Fruit fly (Drosophila melanogaster) whole organism, prepupa: ENCODE results near the gene Shmt.

Source experiments
- Blimp-1 ChIP-seq: fragments of 200-800 bp; sonication (Bioruptor generic); optimal IDR thresholded peaks from 3 replicates; lab custom pipeline; 2017; ENCODE audit warnings: missing biosample characterization, missing genetic modification characterization, mild to moderate bottlenecking, moderate library complexity, missing genetic modification reagents
- CG10631 ChIP-seq: fragments of 200-800 bp; sonication (Bioruptor generic); optimal IDR thresholded peaks from 2 replicates; lab custom pipeline; 2016; ENCODE audit warnings: missing biosample characterization, missing genetic modification characterization
- CG10669 ChIP-seq: fragments of 200-800 bp; sonication (Bioruptor generic); optimal IDR thresholded peaks from 3 replicates; lab custom pipeline; 2018; ENCODE audit warnings: missing biosample characterization, mild to moderate bottlenecking, missing genetic modification characterization, moderate library complexity
- CG11294 ChIP-seq: fragments of 200-800 bp; sonication (Bioruptor generic); IDR thresholded peaks from 2 replicates; pipeline ENCODE4 v1.3.6; 2022; ENCODE audit warnings: missing biosample characterization, missing genetic modification characterization
- CG11762 ChIP-seq: fragments of 200-800 bp; sonication (Bioruptor generic); optimal IDR thresholded peaks from 3 replicates; lab custom pipeline; 2016; ENCODE audit warnings: missing biosample characterization, missing genetic modification characterization; ENCODE audit not compliant: insufficient read depth
- CG11902 ChIP-seq: fragments of 200-800 bp; sonication (Bioruptor generic); optimal IDR thresholded peaks from 3 replicates; lab custom pipeline; 2016; ENCODE audit warnings: missing biosample characterization, missing genetic modification characterization
- CG15336 ChIP-seq: fragments of 200-800 bp; sonication (Bioruptor generic); IDR thresholded peaks from 2 replicates; pipeline ENCODE4 v1.3.6; 2022; ENCODE audit warnings: missing biosample characterization, missing genetic modification characterization
- CG16779 ChIP-seq: fragments of 200-800 bp; sonication (Bioruptor generic); optimal IDR thresholded peaks from 3 replicates; lab custom pipeline; 2017; ENCODE audit warnings: missing biosample characterization, mild to moderate bottlenecking, missing genetic modification characterization
- CG3032 ChIP-seq: fragments of 200-800 bp; optimal IDR thresholded peaks from 2 replicates; lab custom pipeline; 2019; ENCODE audit warnings: missing biosample characterization, mild to moderate bottlenecking, missing genetic modification characterization, moderate library complexity
- CG32006 ChIP-seq: fragments of 200-800 bp; sonication (Bioruptor generic); optimal IDR thresholded peaks from 3 replicates; lab custom pipeline; 2017; ENCODE audit warnings: missing biosample characterization, mild to moderate bottlenecking, missing genetic modification characterization
- CG3919 ChIP-seq: fragments of 200-800 bp; sonication (Bioruptor generic); optimal IDR thresholded peaks from 3 replicates; lab custom pipeline; 2016; ENCODE audit warnings: missing biosample characterization, missing genetic modification characterization
- CG6163 ChIP-seq: fragments of 200-800 bp; sonication (Bioruptor generic); IDR thresholded peaks from 3 replicates; pipeline ENCODE4 v1.3.6; 2022; ENCODE audit warnings: missing biosample characterization, missing genetic modification characterization
- CG6276 ChIP-seq: fragments of 200-800 bp; sonication (Bioruptor generic); optimal IDR thresholded peaks from 2 replicates; lab custom pipeline; 2017; ENCODE audit warnings: missing biosample characterization, mild to moderate bottlenecking, missing genetic modification characterization
- CG6792 ChIP-seq: fragments of 200-800 bp; sonication (Bioruptor generic); optimal IDR thresholded peaks from 3 replicates; lab custom pipeline; 2016; ENCODE audit warnings: missing biosample characterization, missing genetic modification characterization
- CG6808 ChIP-seq: fragments of 200-800 bp; sonication (Bioruptor generic); optimal IDR thresholded peaks from 3 replicates; lab custom pipeline; 2017; ENCODE audit warnings: missing biosample characterization, missing genetic modification characterization, mild to moderate bottlenecking, moderate library complexity, missing genetic modification reagents
- CG6854 ChIP-seq: fragments of 200-800 bp; sonication (Bioruptor generic); optimal IDR thresholded peaks from 2 replicates; lab custom pipeline; 2017; ENCODE audit warnings: missing biosample characterization, mild to moderate bottlenecking, missing genetic modification characterization
- CG8119 ChIP-seq: fragments of 200-800 bp; sonication (Bioruptor generic); IDR thresholded peaks from 3 replicates; pipeline ENCODE4 v1.3.6; 2022; ENCODE audit warnings: missing biosample characterization, missing genetic modification characterization
- CG8632 ChIP-seq: fragments of 200-800 bp; sonication (Bioruptor generic); optimal IDR thresholded peaks from 3 replicates; lab custom pipeline; 2016; ENCODE audit warnings: missing biosample characterization, missing genetic modification characterization
- Eip75B ChIP-seq: fragments of 200-800 bp; sonication (Bioruptor generic); optimal IDR thresholded peaks from 3 replicates; lab custom pipeline; 2016; ENCODE audit warnings: missing biosample characterization, missing genetic modification characterization
- Eip78C ChIP-seq: fragments of 200-800 bp; sonication (Bioruptor generic); peaks from one replicate; lab custom pipeline; 2016; ENCODE audit warnings: missing biosample characterization, missing genetic modification characterization
- Eip93F ChIP-seq: fragments of 200-800 bp; sonication (Bioruptor generic); optimal IDR thresholded peaks from 2 replicates; lab custom pipeline; 2016; ENCODE audit warnings: missing biosample characterization, mild to moderate bottlenecking, missing genetic modification characterization
- Ets21C ChIP-seq: fragments of 200-800 bp; sonication (Bioruptor generic); optimal IDR thresholded peaks from 3 replicates; lab custom pipeline; 2016; ENCODE audit warnings: missing biosample characterization, missing genetic modification characterization
- Ets96B ChIP-seq: fragments of 200-800 bp; optimal IDR thresholded peaks from 2 replicates; lab custom pipeline; 2019; ENCODE audit warnings: missing biosample characterization, mild to moderate bottlenecking, missing genetic modification characterization, moderate library complexity
- Hr38 ChIP-seq: sonication (Bioruptor generic); optimal IDR thresholded peaks from 2 replicates; lab custom pipeline; 2016; ENCODE audit warnings: missing biosample characterization, missing genetic modification characterization
- Hr39 ChIP-seq: fragments of 200-800 bp; sonication (Bioruptor generic); optimal IDR thresholded peaks from 2 replicates; lab custom pipeline; 2016; ENCODE audit warnings: missing biosample characterization, missing genetic modification characterization
- Hr4 ChIP-seq: fragments of 200-800 bp; sonication (Bioruptor generic); optimal IDR thresholded peaks from 3 replicates; lab custom pipeline; 2016; ENCODE audit warnings: missing biosample characterization, missing genetic modification characterization
- Met ChIP-seq: fragments of 200-800 bp; sonication (Bioruptor generic); optimal IDR thresholded peaks from 3 replicates; lab custom pipeline; 2016; ENCODE audit warnings: missing biosample characterization, missing genetic modification characterization
- OdsH ChIP-seq: fragments of 200-800 bp; sonication (Bioruptor generic); optimal IDR thresholded peaks from 3 replicates; lab custom pipeline; 2016; ENCODE audit warnings: missing biosample characterization, missing genetic modification characterization
- Smox ChIP-seq: fragments of 200-800 bp; sonication (Bioruptor generic); optimal IDR thresholded peaks from 3 replicates; lab custom pipeline; 2016; ENCODE audit warnings: missing biosample characterization, missing genetic modification characterization
- Sox102F ChIP-seq: fragments of 200-800 bp; sonication (Bioruptor generic); optimal IDR thresholded peaks from 2 replicates; lab custom pipeline; 2016; ENCODE audit warnings: missing biosample characterization, mild to moderate bottlenecking, missing genetic modification characterization
- Sox14 ChIP-seq: fragments of 200-800 bp; sonication (Bioruptor generic); optimal IDR thresholded peaks from 3 replicates; lab custom pipeline; 2016; ENCODE audit warnings: missing biosample characterization, missing genetic modification characterization
- achi ChIP-seq: fragments of 200-800 bp; sonication (Bioruptor generic); optimal IDR thresholded peaks from 3 replicates; lab custom pipeline; 2016; ENCODE audit warnings: missing biosample characterization, missing genetic modification characterization
- acj6 ChIP-seq: fragments of 200-800 bp; sonication (Bioruptor generic); optimal IDR thresholded peaks from 3 replicates; lab custom pipeline; 2016; ENCODE audit warnings: missing biosample characterization, missing genetic modification characterization
- dsx ChIP-seq: fragments of 200-800 bp; optimal IDR thresholded peaks from 3 replicates; lab custom pipeline; 2019; ENCODE audit warnings: missing biosample characterization, mild to moderate bottlenecking, missing genetic modification characterization, moderate library complexity; ENCODE audit not compliant: poor library complexity, severe bottlenecking
- eg ChIP-seq: fragments of 200-800 bp; sonication (Bioruptor generic); IDR thresholded peaks from 3 replicates; pipeline ENCODE4 v1.3.6; 2022; ENCODE audit warnings: missing biosample characterization, missing genetic modification characterization
- esn ChIP-seq: fragments of 200-800 bp; sonication (Bioruptor generic); optimal IDR thresholded peaks from 2 replicates; lab custom pipeline; 2016; ENCODE audit warnings: missing biosample characterization, mild to moderate bottlenecking, missing genetic modification characterization, moderate library complexity
- fd59A ChIP-seq: fragments of 200-800 bp; sonication (Bioruptor generic); optimal IDR thresholded peaks from 2 replicates; lab custom pipeline; 2017; ENCODE audit warnings: missing biosample characterization, mild to moderate bottlenecking, missing genetic modification characterization, missing genetic modification reagents
- fd85E ChIP-seq: fragments of 200-800 bp; sonication (Bioruptor generic); optimal IDR thresholded peaks from 3 replicates; lab custom pipeline; 2016; ENCODE audit warnings: missing biosample characterization, missing genetic modification characterization
- fkh ChIP-seq: fragments of 200-800 bp; sonication (Bioruptor generic); optimal IDR thresholded peaks from 3 replicates; lab custom pipeline; 2017; ENCODE audit warnings: missing biosample characterization, mild to moderate bottlenecking, missing genetic modification characterization, moderate library complexity
- pdm3 ChIP-seq: fragments of 200-800 bp; sonication (Bioruptor generic); optimal IDR thresholded peaks from 3 replicates; lab custom pipeline; 2016; ENCODE audit warnings: missing biosample characterization, missing genetic modification characterization
- salr ChIP-seq, 2 experiments: fragments of 200-800 bp; sonication (Bioruptor generic); optimal IDR thresholded peaks; 3 replicates each; lab custom pipeline; 2016 to 2018; ENCODE audit warnings: missing biosample characterization in 2 of 2, missing genetic modification characterization in 2 of 2, mild to moderate bottlenecking in 1 of 2
- spab ChIP-seq: fragments of 200-800 bp; sonication (Bioruptor generic); optimal IDR thresholded peaks from 2 replicates; lab custom pipeline; 2017; ENCODE audit warnings: missing biosample characterization, mild to moderate bottlenecking, missing genetic modification characterization, missing genetic modification reagents
- svp ChIP-seq: fragments of 200-800 bp; sonication (Bioruptor generic); peaks from one replicate; lab custom pipeline; 2016; ENCODE audit warnings: missing biosample characterization, missing genetic modification characterization
- topi ChIP-seq: fragments of 200-800 bp; sonication (Bioruptor generic); optimal IDR thresholded peaks from 3 replicates; lab custom pipeline; 2016; ENCODE audit warnings: missing biosample characterization, missing genetic modification characterization
- vri ChIP-seq: fragments of 200-800 bp; sonication (Bioruptor generic); optimal IDR thresholded peaks from 3 replicates; lab custom pipeline; 2016; ENCODE audit warnings: missing biosample characterization, mild to moderate bottlenecking, missing genetic modification characterization

Shmt gene

DNA sequence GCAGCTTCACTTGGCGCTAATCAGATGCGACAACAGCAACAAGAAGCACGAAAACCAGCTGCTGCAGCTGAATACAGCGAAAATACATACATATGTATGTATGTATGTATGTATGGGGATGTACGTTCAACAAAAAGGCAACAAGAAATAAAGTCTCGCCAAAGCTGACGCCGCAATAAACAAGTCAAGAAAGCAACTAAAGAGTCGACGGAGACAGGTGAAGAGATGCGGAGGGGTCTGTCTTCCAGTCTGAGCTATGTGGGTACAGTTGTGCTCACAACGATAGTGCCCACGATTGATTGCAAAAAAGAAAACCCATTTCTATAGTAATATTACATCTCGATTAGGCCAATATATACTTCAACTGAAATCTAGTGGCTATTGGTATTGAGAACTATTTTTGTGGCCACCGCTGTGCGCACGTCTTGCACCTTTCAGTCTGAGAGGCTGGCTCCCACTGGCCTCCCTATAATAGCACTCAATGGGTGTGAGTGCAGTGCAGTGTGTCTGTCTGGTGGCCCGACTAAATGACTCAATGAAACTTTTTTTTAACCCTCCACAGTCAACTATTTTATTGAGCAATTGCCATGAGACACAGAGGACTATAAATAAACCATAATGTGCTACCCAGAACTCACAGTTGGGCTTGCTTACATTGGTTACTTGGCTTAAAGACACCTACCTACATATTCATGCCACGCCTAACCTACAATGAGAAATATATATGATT is 20.6 kb downstream of the Shmt start (continued):
- TF ChIP-seq pdm3 (GFP tag; lab: Kevin White, UChicago), result peak; percentile 99
- peak; percentile 99 for TF ChIP-seq Eip75B (GFP tag; lab: Kevin White, UChicago)
- TF ChIP-seq Sox102F (GFP tag; lab: Kevin White, UChicago), result peak; percentile 95
- peak; percentile 1 for TF ChIP-seq fkh (GFP tag; lab: Kevin White, UChicago)
- peak; percentile 94 for TF ChIP-seq vri (GFP tag; lab: Kevin White, UChicago)
- TF ChIP-seq CG11762, result peak; percentile 99
- TF ChIP-seq CG3032, result peak; percentile 99
- TF ChIP-seq dsx (GFP tag; lab: Kevin White, UChicago), result peak; percentile 98
- TF ChIP-seq Smox (GFP tag; lab: Kevin White, UChicago), result peak; percentile 94
- peak; percentile 98 for TF ChIP-seq CG11902
- TF ChIP-seq svp (GFP tag; lab: Kevin White, UChicago), result peak; percentile 99
- peak; percentile 95 for TF ChIP-seq CG6854 (GFP tag; lab: Kevin White, UChicago)
- TF ChIP-seq Hr4 (GFP tag; lab: Kevin White, UChicago), result peak; percentile 99
- TF ChIP-seq CG15336, result peak; percentile 99
- TF ChIP-seq CG6792 (GFP tag; lab: Kevin White, UChicago), result peak; percentile 99
- peak; percentile 99 for TF ChIP-seq CG10631 (GFP tag; lab: Kevin White, UChicago)
- TF ChIP-seq CG3919 (GFP tag; lab: Kevin White, UChicago), result peak; percentile 99

DNA sequence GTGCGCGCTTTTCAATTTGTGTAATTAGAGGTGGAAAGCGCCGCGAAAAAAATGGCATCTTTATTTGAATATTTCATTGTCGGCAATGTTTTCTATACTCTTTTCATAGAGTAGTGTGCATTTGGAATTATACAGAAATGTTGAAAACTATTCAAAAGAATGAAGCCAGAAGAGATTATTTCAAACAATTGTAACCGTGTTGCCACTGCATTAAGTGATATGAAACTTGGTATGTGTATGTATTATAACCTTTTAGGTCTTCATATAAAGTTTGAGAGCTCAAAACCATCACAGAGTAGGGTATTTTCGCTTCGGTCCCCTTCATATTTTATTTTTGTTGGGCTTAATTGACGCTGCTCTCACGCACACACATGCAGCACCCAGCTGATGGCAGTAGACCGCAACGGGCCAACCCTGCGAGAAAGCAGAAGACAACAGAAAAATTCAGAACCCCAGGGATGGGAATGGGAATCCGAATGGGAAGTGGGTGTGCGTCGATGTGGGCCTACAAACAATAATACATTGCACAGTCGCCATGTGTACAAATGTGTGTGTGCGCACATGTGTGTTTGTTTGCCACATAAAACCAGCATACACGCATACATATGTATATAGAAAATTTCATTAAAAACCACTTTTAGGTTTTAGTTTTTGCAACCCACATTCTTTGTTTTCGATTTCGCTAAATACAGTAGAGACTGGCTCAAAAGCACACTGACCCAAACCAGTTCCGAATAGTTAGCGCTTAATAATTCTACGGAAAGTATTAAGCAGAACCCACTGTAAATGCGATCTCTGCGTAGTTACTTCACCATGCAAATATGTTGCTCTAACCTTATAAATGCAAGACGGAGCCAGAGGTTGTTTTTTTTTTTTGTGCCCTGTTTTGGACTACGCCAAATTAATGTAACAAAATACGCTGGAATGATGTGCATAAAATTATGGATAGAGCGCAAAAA is 21.8 kb downstream of the Shmt start:
- no peak for TF ChIP-seq fd85E (GFP tag; lab: Kevin White, UChicago)
- peak; percentile 42; the same call in 2 of the 3 replicates for TF ChIP-seq CG6163 (GFP tag; lab: Robert Waterston, UW)
- TF ChIP-seq Ets96B (tag; lab: Kevin White, UChicago), result peak; percentile 16
- no peak for TF ChIP-seq Eip93F
- TF ChIP-seq salr (GFP tag; optimal IDR thresholded peaks at IDR 0.05; lab: Kevin White, UChicago), result peak in 1 of 2 experiments; percentile 9
- TF ChIP-seq Hr38 (GFP tag; lab: Kevin White, UChicago), result no peak
- TF ChIP-seq achi, result peak; percentile 4
- TF ChIP-seq Smox (GFP tag; lab: Kevin White, UChicago), result no peak
- peak; percentile 48 for TF ChIP-seq fkh (GFP tag; lab: Kevin White, UChicago)
- TF ChIP-seq spab (GFP tag; lab: Kevin White, UChicago), result peak; percentile 12
- TF ChIP-seq CG6808 (GFP tag; lab: Kevin White, UChicago), result no peak
- peak; percentile 7 for TF ChIP-seq OdsH (GFP tag; lab: Kevin White, UChicago)
- TF ChIP-seq Met (GFP tag; lab: Kevin White, UChicago), result peak; percentile 16
- peak; percentile 25 for TF ChIP-seq acj6 (GFP tag; lab: Kevin White, UChicago)
- peak; percentile 1 for TF ChIP-seq CG3032
- peak; percentile 19 for TF ChIP-seq CG10669 (GFP tag; lab: Kevin White, UChicago)
- peak; percentile 16 for TF ChIP-seq Sox14
- TF ChIP-seq Eip75B (GFP tag; lab: Kevin White, UChicago), result no peak
- TF ChIP-seq CG8632 (GFP tag; lab: Kevin White, UChicago), result no peak
- no peak for TF ChIP-seq CG8119 (GFP tag; lab: Robert Waterston, UW)
- no peak for TF ChIP-seq CG16779
- TF ChIP-seq Hr39 (GFP tag; lab: Kevin White, UChicago), result peak; percentile 15
- TF ChIP-seq CG10631 (GFP tag; lab: Kevin White, UChicago), result peak; percentile 35
- TF ChIP-seq eg (GFP tag; lab: Robert Waterston, UW), result peak; percentile 28; the same call in 1 of the 3 replicates
- peak; percentile 23 for TF ChIP-seq fd59A (GFP tag; lab: Kevin White, UChicago)
- TF ChIP-seq CG15336, result peak; percentile 38; the same call in 1 of the 2 replicates
- TF ChIP-seq CG6276 (GFP tag; lab: Kevin White, UChicago), result peak; percentile 6
- TF ChIP-seq dsx (GFP tag; lab: Kevin White, UChicago), result no peak
- peak; percentile 41 for TF ChIP-seq CG32006
- TF ChIP-seq topi, result no peak
- TF ChIP-seq Blimp-1 (GFP tag; lab: Kevin White, UChicago), result no peak
- peak; percentile 5 for TF ChIP-seq pdm3 (GFP tag; lab: Kevin White, UChicago)
- no peak for TF ChIP-seq CG11294
- peak; percentile 86 for TF ChIP-seq Eip78C (GFP tag; lab: Kevin White, UChicago)
- peak; percentile 39 for TF ChIP-seq esn (GFP tag; lab: Kevin White, UChicago)
- TF ChIP-seq Ets21C (GFP tag; lab: Kevin White, UChicago), result no peak
